Fruit fly (Drosophila melanogaster): ENCODE results near the gene CG4229.

Gene CG4229

dm6 chr3L:16582678-16583315, 26.2 kb downstream of the CG4229 start, which contains the start of gene Rpn12 (continued):
- TF ChIP-seq CHES-1-like (GFP tag; optimal IDR thresholded peaks at IDR 0.05) (peak; percentile 36), CG30020 (tag; optimal IDR thresholded peaks at IDR 0.05) (peak; percentile 37), CG1792 (GFP tag; optimal IDR thresholded peaks at IDR 0.05) (peak; percentile 37), CG13775 (GFP tag; optimal IDR thresholded peaks at IDR 0.05) (peak; percentile 39), seq (GFP tag; IDR thresholded peaks at IDR 0.05) (no peak), Oaz (GFP tag; IDR thresholded peaks at IDR 0.05) (no peak), danr (GFP tag; IDR thresholded peaks at IDR 0.05) (no peak), ken (GFP tag; IDR thresholded peaks at IDR 0.05) (no peak), CG12104 (GFP tag; optimal IDR thresholded peaks at IDR 0.05) (peak; percentile 11), CG17829 (tag; optimal IDR thresholded peaks at IDR 0.05) (peak; percentile 42), MTF-1 (GFP tag; optimal IDR thresholded peaks at IDR 0.05; ENCODE audit: borderline replicate concordance) (no peak), toy (GFP tag; IDR thresholded peaks at IDR 0.05) (no peak), CG14667 (GFP tag; IDR thresholded peaks at IDR 0.05) (no peak), dysf (GFP tag; IDR thresholded peaks at IDR 0.05) (no peak), Hr39 (optimal IDR thresholded peaks at IDR 0.05) (no peak), CG7357 (GFP tag; IDR thresholded peaks at IDR 0.05) (no peak), lilli (GFP tag; optimal IDR thresholded peaks at IDR 0.05) (peak; percentile 58), Atf-2 (GFP tag; optimal IDR thresholded peaks at IDR 0.05) (no peak), CG11093 (GFP tag; IDR thresholded peaks at IDR 0.05) (no peak), CG13624 (GFP tag; optimal IDR thresholded peaks at IDR 0.05) (peak; percentile 43), CG12155 (GFP tag; optimal IDR thresholded peaks at IDR 0.05) (peak; percentile 22), Hr3 (GFP tag; optimal IDR thresholded peaks at IDR 0.05) (peak; percentile 5), ttk (GFP tag; IDR thresholded peaks at IDR 0.05) (no peak), Hey (tag; optimal IDR thresholded peaks at IDR 0.05) (no peak), MBD-R2 (GFP tag; IDR thresholded peaks at IDR 0.05) (peak; percentile 69), lola (GFP tag; optimal IDR thresholded peaks at IDR 0.05) (peak in 1 of 3 experiments; percentile 23), sob (GFP tag; IDR thresholded peaks at IDR 0.05) (no peak), kay (GFP tag; optimal IDR thresholded peaks at IDR 0.05) (no peak), CG6683 (GFP tag; optimal IDR thresholded peaks at IDR 0.05) (no peak), CG31365 (tag; optimal IDR thresholded peaks at IDR 0.05) (no peak), CG7372 (GFP tag; IDR thresholded peaks at IDR 0.05) (0 out of 2 replicates have a peak, but pooled peaks have one; percentile 20), ewg (GFP tag; optimal IDR thresholded peaks at IDR 0.05) (no peak), CG31388 (GFP tag; optimal IDR thresholded peaks at IDR 0.05) (no peak), tx (GFP tag; optimal IDR thresholded peaks at IDR 0.05) (no peak), Trl (optimal IDR thresholded peaks at IDR 0.05) (no peak), Trl (GFP tag; optimal IDR thresholded peaks at IDR 0.05) (no peak), ase (GFP tag; IDR thresholded peaks at IDR 0.05) (no peak), CG3847 (GFP tag; IDR thresholded peaks at IDR 0.05) (peak; percentile 14; the same call in 1 of the 2 replicates), CG6254 (GFP tag; optimal IDR thresholded peaks at IDR 0.05) (no peak), CG7928 (GFP tag; optimal IDR thresholded peaks at IDR 0.05) (peak; percentile 86), CG18619 (GFP tag; optimal IDR thresholded peaks at IDR 0.05) (no peak), CG33557 (GFP tag; optimal IDR thresholded peaks at IDR 0.05) (no peak), slp2 (GFP tag; optimal IDR thresholded peaks at IDR 0.05) (peak; percentile 37), GATAe (GFP tag; conservative IDR thresholded peaks at IDR 0.05) (no peak), ssp (GFP tag; IDR thresholded peaks at IDR 0.05) (no peak), sr (GFP tag; IDR thresholded peaks at IDR 0.05) (no peak), CG15601 (tag; optimal IDR thresholded peaks at IDR 0.05) (no peak), bab2 (GFP tag; optimal IDR thresholded peaks at IDR 0.05) (peak; percentile 17), Ets65A (GFP tag) (no peak), gt (GFP tag; IDR thresholded peaks at IDR 0.05) (no peak), CG3838 (GFP tag; optimal IDR thresholded peaks at IDR 0.05) (no peak), sqz (GFP tag; optimal IDR thresholded peaks at IDR 0.05) (no peak), CG6765 (GFP tag; optimal IDR thresholded peaks at IDR 0.05) (no peak)
